Fruit fly (Drosophila melanogaster) whole organism, embryonic: Measurements from ENCODE around the gene Try29F.

Source experiments
- Atf6 ChIP-seq: fragments of 200-800 bp; sonication (Bioruptor generic); IDR thresholded peaks from 2 replicates; pipeline ENCODE4 v1.3.6; 2022; ENCODE audit warnings: missing biosample characterization, missing genetic modification characterization
- CG1024 ChIP-seq: fragments of 200-800 bp; sonication (Bioruptor generic); IDR thresholded peaks from 2 replicates; pipeline ENCODE4 v1.3.6; 2022; ENCODE audit warnings: missing biosample characterization, missing genetic modification characterization
- CG10462 ChIP-seq: fragments of 200-800 bp; sonication (Bioruptor generic); optimal IDR thresholded peaks from 2 replicates; lab custom pipeline; 2016; ENCODE audit warnings: missing biosample characterization, missing genetic modification characterization
- CG11456 ChIP-seq: fragments of 200-800 bp; sonication (Bioruptor generic); IDR thresholded peaks from 3 replicates; pipeline ENCODE4 v1.3.6; 2022; ENCODE audit warnings: missing biosample characterization, missing genetic modification characterization
- CG12071 ChIP-seq: fragments of 200-800 bp; sonication (Bioruptor generic); optimal IDR thresholded peaks from 3 replicates; lab custom pipeline; 2018; ENCODE audit warnings: missing biosample characterization, mild to moderate bottlenecking, missing genetic modification characterization
- CG12104 ChIP-seq: fragments of 200-800 bp; sonication (Bioruptor generic); optimal IDR thresholded peaks from 3 replicates; lab custom pipeline; 2016; ENCODE audit warnings: missing biosample characterization, missing genetic modification characterization
- CG1233 ChIP-seq: fragments of 200-800 bp; sonication (Bioruptor generic); optimal IDR thresholded peaks from 4 replicates; lab custom pipeline; 2018; ENCODE audit warnings: missing biosample characterization, mild to moderate bottlenecking, missing genetic modification characterization
- CG14014 ChIP-seq: fragments of 200-800 bp; sonication (Bioruptor generic); IDR thresholded peaks from 2 replicates; pipeline ENCODE4 v1.3.6; 2022; ENCODE audit warnings: missing biosample characterization, missing genetic modification characterization
- CG15073 ChIP-seq: fragments of 200-800 bp; sonication (Bioruptor generic); optimal IDR thresholded peaks from 2 replicates; lab custom pipeline; 2016; ENCODE audit warnings: missing biosample characterization, missing genetic modification characterization
- CG17385 ChIP-seq: fragments of 200-800 bp; sonication (Bioruptor generic); optimal IDR thresholded peaks from 3 replicates; lab custom pipeline; 2018; ENCODE audit warnings: missing biosample characterization, mild to moderate bottlenecking, missing genetic modification characterization
- CG18011 ChIP-seq: fragments of 200-800 bp; sonication (Bioruptor generic); optimal IDR thresholded peaks from 2 replicates; lab custom pipeline; 2017; ENCODE audit warnings: missing biosample characterization, missing genetic modification characterization, mild to moderate bottlenecking, moderate library complexity, missing genotype
- CG2202 ChIP-seq: fragments of 200-800 bp; sonication (Bioruptor generic); optimal IDR thresholded peaks from 2 replicates; lab custom pipeline; 2018; ENCODE audit warnings: missing biosample characterization, mild to moderate bottlenecking, missing genetic modification characterization
- CG32772 ChIP-seq: fragments of 200-800 bp; sonication (Bioruptor generic); IDR thresholded peaks from 2 replicates; pipeline ENCODE4 v1.3.6; 2022; ENCODE audit warnings: missing biosample characterization, missing genetic modification characterization
- CG4424 ChIP-seq: fragments of 200-800 bp; sonication (Bioruptor generic); optimal IDR thresholded peaks from 3 replicates; lab custom pipeline; 2016; ENCODE audit warnings: missing biosample characterization, missing genetic modification characterization
- CG5180 ChIP-seq: fragments of 200-800 bp; sonication (Bioruptor generic); optimal IDR thresholded peaks from 3 replicates; lab custom pipeline; 2017; ENCODE audit warnings: missing biosample characterization, missing genetic modification characterization, mild to moderate bottlenecking, moderate library complexity, missing genetic modification reagents
- CG8359 ChIP-seq: fragments of 200-800 bp; sonication (Bioruptor generic); optimal IDR thresholded peaks from 2 replicates; lab custom pipeline; 2017; ENCODE audit warnings: missing biosample characterization, mild to moderate bottlenecking, missing genetic modification characterization, borderline replicate concordance
- CoRest ChIP-seq: fragments of 200-800 bp; sonication (Bioruptor generic); optimal IDR thresholded peaks from 3 replicates; lab custom pipeline; 2018; ENCODE audit warnings: missing biosample characterization, mild to moderate bottlenecking, missing genetic modification characterization, moderate library complexity
- Dek ChIP-seq: fragments of 200-800 bp; sonication (Bioruptor generic); optimal IDR thresholded peaks from 3 replicates; lab custom pipeline; 2019; ENCODE audit warnings: missing biosample characterization, mild to moderate bottlenecking, missing genetic modification characterization, moderate library complexity
- Dll ChIP-seq: fragments of 200-800 bp; sonication (Bioruptor generic); IDR thresholded peaks from 4 replicates; pipeline ENCODE4 v1.3.6; 2022; ENCODE audit warnings: missing biosample characterization, missing genetic modification characterization; ENCODE audit not compliant: partially characterized antibody
- Fer2 ChIP-seq: fragments of 200-800 bp; sonication (Bioruptor generic); optimal IDR thresholded peaks from 2 replicates; lab custom pipeline; 2018; ENCODE audit warnings: missing biosample characterization, mild to moderate bottlenecking, missing genetic modification characterization, moderate library complexity
- Gsc ChIP-seq: fragments of 200-800 bp; sonication (Bioruptor generic); IDR thresholded peaks from 2 replicates; pipeline ENCODE4 v1.3.6; 2022; ENCODE audit warnings: missing biosample characterization, missing genetic modification characterization
- Hey ChIP-seq: fragments of 200-800 bp; sonication (Bioruptor generic); optimal IDR thresholded peaks from 3 replicates; lab custom pipeline; 2018; ENCODE audit warnings: missing biosample characterization, mild to moderate bottlenecking, missing genetic modification characterization
- Hr3 ChIP-seq: fragments of 200-800 bp; sonication (Bioruptor generic); optimal IDR thresholded peaks from 3 replicates; lab custom pipeline; 2016; ENCODE audit warnings: missing biosample characterization, missing genetic modification characterization
- Lim3 ChIP-seq: fragments of 200-800 bp; sonication (Bioruptor generic); IDR thresholded peaks from 2 replicates; pipeline ENCODE4 v1.3.6; 2022; ENCODE audit warnings: missing biosample characterization, missing genetic modification characterization
- Meics ChIP-seq: fragments of 200-800 bp; sonication (Bioruptor generic); optimal IDR thresholded peaks from 2 replicates; lab custom pipeline; 2017; ENCODE audit warnings: missing biosample characterization, mild to moderate bottlenecking, missing genetic modification characterization
- Nf-YB ChIP-seq: fragments of 200-800 bp; sonication (Bioruptor generic); optimal IDR thresholded peaks from 3 replicates; lab custom pipeline; 2019; ENCODE audit warnings: missing biosample characterization, mild to moderate bottlenecking, missing genetic modification characterization, moderate library complexity
- Nf-YC ChIP-seq: fragments of 200-800 bp; optimal IDR thresholded peaks from 3 replicates; lab custom pipeline; 2019; ENCODE audit warnings: missing biosample characterization, mild to moderate bottlenecking, missing genetic modification characterization, moderate library complexity
- PHDP ChIP-seq: fragments of 200-800 bp; sonication (Bioruptor generic); optimal IDR thresholded peaks from 3 replicates; lab custom pipeline; 2018; ENCODE audit warnings: missing biosample characterization, mild to moderate bottlenecking, missing genetic modification characterization, moderate library complexity
- Rx ChIP-seq: fragments of 200-800 bp; sonication (Bioruptor generic); IDR thresholded peaks from 2 replicates; pipeline ENCODE4 v1.3.6; 2022; ENCODE audit warnings: missing biosample characterization, missing genetic modification characterization
- Side ChIP-seq: fragments of 200-800 bp; sonication (Bioruptor generic); optimal IDR thresholded peaks from 2 replicates; lab custom pipeline; 2016; ENCODE audit warnings: missing biosample characterization, missing genetic modification characterization
- Xrp1 ChIP-seq: fragments of 200-800 bp; sonication (Bioruptor generic); IDR thresholded peaks from 2 replicates; pipeline ENCODE4 v1.3.6; 2022; ENCODE audit warnings: missing biosample characterization, missing genetic modification characterization
- ase ChIP-seq: fragments of 200-800 bp; sonication (Bioruptor generic); IDR thresholded peaks from 3 replicates; pipeline ENCODE4 v1.3.6; 2022; ENCODE audit warnings: missing biosample characterization, missing genetic modification characterization
- bigmax ChIP-seq: fragments of 200-800 bp; sonication (Bioruptor generic); optimal IDR thresholded peaks from 2 replicates; lab custom pipeline; 2018; ENCODE audit warnings: missing biosample characterization, mild to moderate bottlenecking, missing genetic modification characterization
- bsh ChIP-seq, 2 experiments: fragments of 200-800 bp; sonication (Bioruptor generic); optimal IDR thresholded peaks; 2 replicates each; lab custom pipeline; 2017 to 2018; ENCODE audit warnings: mild to moderate bottlenecking in 2 of 2, missing biosample characterization in 2 of 2, missing genetic modification characterization in 2 of 2, moderate library complexity in 1 of 2
- chif ChIP-seq, 2 experiments: fragments of 200-800 bp; sonication (Bioruptor generic); optimal IDR thresholded peaks; 3 replicates each; lab custom pipeline; 2016; ENCODE audit warnings: missing biosample characterization in 2 of 2, missing genetic modification characterization in 2 of 2
- cwo ChIP-seq: fragments of 200-800 bp; sonication (Bioruptor generic); optimal IDR thresholded peaks from 3 replicates; lab custom pipeline; 2017; ENCODE audit warnings: missing biosample characterization, missing genetic modification characterization, mild to moderate bottlenecking, moderate library complexity, missing genetic modification reagents
- dm ChIP-seq: fragments of 200-800 bp; sonication (Bioruptor generic); optimal IDR thresholded peaks from 3 replicates; lab custom pipeline; 2016; ENCODE audit warnings: missing biosample characterization, missing genetic modification characterization
- eyg ChIP-seq: fragments of 200-800 bp; sonication (Bioruptor generic); optimal IDR thresholded peaks from 3 replicates; lab custom pipeline; 2016; ENCODE audit warnings: missing biosample characterization, missing genetic modification characterization
- fru ChIP-seq: fragments of >200 bp; optimal IDR thresholded peaks from 2 replicates; lab custom pipeline; 2017
- grn ChIP-seq: fragments of 200-800 bp; sonication (Bioruptor generic); optimal IDR thresholded peaks from 3 replicates; lab custom pipeline; 2017; ENCODE audit warnings: missing biosample characterization, missing genetic modification characterization
- gsb-n ChIP-seq: fragments of 200-800 bp; sonication (Bioruptor generic); optimal IDR thresholded peaks from 3 replicates; lab custom pipeline; 2018; ENCODE audit warnings: missing biosample characterization, mild to moderate bottlenecking, missing genetic modification characterization
- gt ChIP-seq: fragments of 200-800 bp; sonication (Bioruptor generic); IDR thresholded peaks from 2 replicates; pipeline ENCODE4 v1.3.6; 2022; ENCODE audit warnings: missing biosample characterization, missing genetic modification characterization
- lilli ChIP-seq: fragments of 200-800 bp; sonication (Bioruptor generic); optimal IDR thresholded peaks from 3 replicates; lab custom pipeline; 2016; ENCODE audit warnings: missing biosample characterization, missing genetic modification characterization
- mirr ChIP-seq: fragments of 200-800 bp; sonication (Bioruptor generic); optimal IDR thresholded peaks from 3 replicates; lab custom pipeline; 2018; ENCODE audit warnings: missing biosample characterization, mild to moderate bottlenecking, missing genetic modification characterization
- nerfin-2 ChIP-seq: fragments of 200-800 bp; sonication (Bioruptor generic); IDR thresholded peaks from 2 replicates; pipeline ENCODE4 v1.3.6; 2022; ENCODE audit warnings: missing biosample characterization, missing genetic modification characterization; ENCODE audit not compliant: partially characterized antibody
- onecut ChIP-seq: fragments of 200-800 bp; sonication (Bioruptor generic); IDR thresholded peaks from 2 replicates; pipeline ENCODE4 v1.3.6; 2022; ENCODE audit warnings: missing biosample characterization, missing genetic modification characterization
- prd ChIP-seq, 3 experiments: fragments of >200 bp in 2 of 3; fragments of 200-800 bp in 1 of 3; sonication (Bioruptor generic) in 1 of 3; optimal IDR thresholded peaks in 2 of 3; IDR thresholded peaks in 1 of 3; 2 replicates in 2 of 3; 3 replicates in 1 of 3; pipeline versions ENCODE4 v1.3.6 to Lab custom; 2017 to 2022; ENCODE audit warnings: missing biosample characterization in 1 of 3, missing genetic modification characterization in 1 of 3
- sd ChIP-seq: fragments of 200-800 bp; sonication (Bioruptor generic); optimal IDR thresholded peaks from 3 replicates; lab custom pipeline; 2018; ENCODE audit warnings: missing biosample characterization, mild to moderate bottlenecking, missing genetic modification characterization, moderate library complexity
- tup ChIP-seq: fragments of 200-800 bp; sonication (Bioruptor generic); optimal IDR thresholded peaks from 2 replicates; lab custom pipeline; 2016; ENCODE audit warnings: missing biosample characterization, mild to moderate bottlenecking, missing genetic modification characterization, moderate library complexity
- vnd ChIP-seq: fragments of 200-800 bp; sonication (Bioruptor generic); IDR thresholded peaks from 3 replicates; pipeline ENCODE4 v1.3.6; 2022; ENCODE audit warnings: missing biosample characterization, missing genetic modification characterization; ENCODE audit not compliant: partially characterized antibody

Try29F gene

DNA sequence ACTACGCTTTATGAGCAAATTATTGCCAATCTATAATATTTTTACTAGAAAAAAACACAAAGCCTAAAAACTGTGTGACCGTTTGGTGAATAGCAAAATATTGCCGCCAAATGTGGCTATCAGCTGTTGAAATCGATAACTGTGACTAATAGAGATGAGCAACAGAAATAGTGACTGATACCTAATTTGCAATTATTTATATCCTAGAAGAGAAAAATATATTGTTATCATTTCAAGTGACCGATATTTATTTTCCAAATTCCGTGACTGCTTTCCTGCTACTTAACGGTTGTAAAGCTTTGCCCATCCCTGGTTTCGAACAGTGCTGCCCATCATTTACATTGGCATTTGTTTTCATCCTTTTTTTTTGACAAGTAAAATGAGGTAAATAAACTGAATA lies 1.1 kb upstream of the Try29F start, which contains the start of the genes alien and CG18661 (continued):
- TF ChIP-seq mirr (peak; percentile 23), Hey (tag; lab: Kevin White, UChicago) (no peak), Rx (GFP tag; lab: Robert Waterston, UW) (peak; percentile 79), CG15073 (GFP tag; lab: Kevin White, UChicago) (peak; percentile 15), CG32772 (GFP tag; lab: Robert Waterston, UW) (peak; percentile 91), Side (GFP tag; lab: Kevin White, UChicago) (peak; percentile 89), nerfin-2 (GFP tag; lab: Robert Waterston, UW) (peak; percentile 33; the same call in 1 of the 2 replicates), Xrp1 (peak; percentile 85), bsh (GFP tag; optimal IDR thresholded peaks at IDR 0.05; lab: Kevin White, UChicago) (peak in 1 of 2 experiments; percentile 59), prd (optimal IDR thresholded peaks at IDR 0.05; lab: Kevin White, UChicago) (no peak), prd (GFP tag; IDR thresholded peaks at IDR 0.05; lab: Robert Waterston, UW) (peak; percentile 95), Fer2 (peak; percentile 43), CG10462 (GFP tag; lab: Kevin White, UChicago) (peak; percentile 72), Dek (peak; percentile 84), CG2202 (tag; lab: Kevin White, UChicago) (no peak), CG1233 (GFP tag; lab: Kevin White, UChicago) (peak; percentile 37), gsb-n (tag; lab: Kevin White, UChicago) (peak; percentile 60), vnd (peak; percentile 60; the same call in 2 of the 3 replicates), ase (peak; percentile 88), Gsc (peak; percentile 48; the same call in 1 of the 2 replicates), PHDP (tag; lab: Kevin White, UChicago) (peak; percentile 72), CG5180 (no peak), grn (GFP tag; lab: Kevin White, UChicago) (peak; percentile 69), eyg (GFP tag; lab: Kevin White, UChicago) (peak; percentile 78), CG8359 (GFP tag; lab: Kevin White, UChicago) (no peak), CoRest (tag; lab: Kevin White, UChicago) (peak; percentile 90), Nf-YB (peak; percentile 12), CG17385 (peak; percentile 34), Nf-YC (tag; lab: Kevin White, UChicago) (peak; percentile 45), bigmax (GFP tag; lab: Kevin White, UChicago) (no peak), Meics (GFP tag; lab: Kevin White, UChicago) (peak; percentile 47), CG11456 (peak; percentile 94), CG12104 (GFP tag; lab: Kevin White, UChicago) (peak; percentile 43), Lim3 (GFP tag; lab: Robert Waterston, UW) (peak; percentile 82), tup (peak; percentile 57), chif (GFP tag; optimal IDR thresholded peaks at IDR 0.05; lab: Kevin White, UChicago) (peak; percentile 64 to 82), lilli (peak; percentile 96), CG18011 (GFP tag; lab: Kevin White, UChicago) (peak; percentile 61), CG1024 (GFP tag; lab: Robert Waterston, UW) (peak; percentile 95), dm (GFP tag; lab: Kevin White, UChicago) (peak; percentile 88), cwo (GFP tag; lab: Kevin White, UChicago) (peak; percentile 11), onecut (peak; percentile 89), Hr3 (peak; percentile 64), Dll (GFP tag; lab: Robert Waterston, UW) (peak; percentile 70), CG4424 (GFP tag; lab: Kevin White, UChicago) (peak; percentile 75), CG14014 (GFP tag; lab: Robert Waterston, UW) (peak; percentile 88), Atf6 (GFP tag; lab: Robert Waterston, UW) (peak; percentile 87), CG12071 (no peak), fru (no peak), gt (peak; percentile 49; the same call in 1 of the 2 replicates), sd (tag; lab: Kevin White, UChicago) (peak; percentile 70)
